Worm (Caenorhabditis elegans) whole organism, mixed stage, embryonic: ENCODE measurements around the gene C08B6.14.

Experiments
- blmp-1 ChIP-seq: fragments of 150-350 bp; optimal IDR thresholded peaks from 2 replicates; lab custom pipeline; 2014; ENCODE audit warnings: missing biosample characterization, missing genetic modification characterization
- ceh-83 ChIP-seq: fragments of 200-800 bp; sonication (Bioruptor generic); optimal IDR thresholded peaks from 2 replicates; lab custom pipeline; 2018; ENCODE audit warnings: mild to moderate bottlenecking, missing genetic modification characterization, missing compliant biosample characterization
- flh-1 ChIP-seq: fragments of 200-800 bp; sonication (Bioruptor generic); optimal IDR thresholded peaks from 2 replicates; lab custom pipeline; 2018; ENCODE audit warnings: mild to moderate bottlenecking, missing genetic modification characterization, moderate library complexity, missing compliant biosample characterization
- lsy-2 ChIP-seq: fragments of 150-350 bp; optimal IDR thresholded peaks from 2 replicates; lab custom pipeline; 2014; ENCODE audit warnings: missing biosample characterization, missing genetic modification characterization
- mep-1 ChIP-seq: fragments of 150-350 bp; optimal IDR thresholded peaks from 2 replicates; lab custom pipeline; 2017; ENCODE audit warnings: missing biosample characterization, missing genetic modification reagents, missing genetic modification characterization, inconsistent platforms
- nhr-237 ChIP-seq: fragments of 150-350 bp; optimal IDR thresholded peaks from 2 replicates; lab custom pipeline; 2014; ENCODE audit warnings: missing biosample characterization, missing genetic modification characterization
- nhr-76 ChIP-seq: sonication (generic microtip); optimal IDR thresholded peaks from 2 replicates; lab custom pipeline; 2017; ENCODE audit warnings: missing biosample characterization, missing genetic modification characterization
- tbx-8 ChIP-seq: fragments of 200-800 bp; sonication (Bioruptor generic); optimal IDR thresholded peaks from 2 replicates; lab custom pipeline; 2018; ENCODE audit warnings: mild to moderate bottlenecking, missing genetic modification characterization, moderate library complexity, missing compliant biosample characterization
- zip-8 ChIP-seq: fragments of 150-350 bp; optimal IDR thresholded peaks from 2 replicates; lab custom pipeline; 2014; ENCODE audit warnings: missing biosample characterization, missing genetic modification characterization
- ztf-11 ChIP-seq: fragments of 150-350 bp; optimal IDR thresholded peaks from 2 replicates; lab custom pipeline; 2014; ENCODE audit warnings: missing biosample characterization, missing genetic modification characterization

DNA sequence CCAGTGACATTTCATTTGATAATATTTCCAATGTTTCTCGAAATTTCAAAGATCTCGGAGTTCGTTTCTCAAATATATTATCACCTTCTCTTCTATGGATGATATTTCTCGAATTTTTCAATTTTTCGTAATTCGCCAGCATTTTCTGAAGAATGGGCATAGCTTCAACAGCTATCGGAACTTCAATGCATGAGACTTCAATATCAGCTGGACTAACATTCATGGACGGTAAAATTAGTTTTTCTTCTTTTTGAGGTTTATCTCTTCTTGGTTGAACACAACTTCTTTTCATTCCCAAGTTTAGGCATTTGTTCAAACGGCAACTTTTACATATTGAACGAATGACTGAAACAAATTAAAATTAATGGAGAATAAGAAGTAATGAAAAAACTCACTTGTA, 20.9 kb downstream of the C08B6.14 start:
- TF ChIP-seq blmp-1 = no peak
- TF ChIP-seq ztf-11 = no peak
- no peak for TF ChIP-seq nhr-76 (tag; lab: Kevin White, UChicago)
- no peak for TF ChIP-seq zip-8 (tag; lab: Kevin White, UChicago)
- no peak for TF ChIP-seq nhr-237
- TF ChIP-seq tbx-8 = no peak
- TF ChIP-seq flh-1 (GFP tag; lab: Kevin White, UChicago) = no peak
- TF ChIP-seq mep-1 (tag; lab: Kevin White, UChicago) = no peak
- no peak for TF ChIP-seq lsy-2
- no peak for TF ChIP-seq ceh-83
